Fruit fly (Drosophila melanogaster) whole organism, wandering third instar larva: ENCODE measurements around the gene Nct.

Experiments used
- Abd-B ChIP-seq: fragments of >200 bp; optimal IDR thresholded peaks from 2 replicates; lab custom pipeline; 2017; ENCODE audit warnings: missing biosample characterization, missing genetic modification characterization
- CG32264 ChIP-seq: fragments of 200-800 bp; sonication (Bioruptor generic); optimal IDR thresholded peaks from 2 replicates; lab custom pipeline; 2016; ENCODE audit warnings: missing biosample characterization, missing genetic modification characterization
- CG9705 ChIP-seq: fragments of 200-800 bp; sonication (Bioruptor generic); optimal IDR thresholded peaks from 2 replicates; lab custom pipeline; 2018; ENCODE audit warnings: missing biosample characterization, mild to moderate bottlenecking, missing genetic modification characterization
- CrebA ChIP-seq: fragments of 200-800 bp; sonication (Bioruptor generic); optimal IDR thresholded peaks from 2 replicates; lab custom pipeline; 2016; ENCODE audit warnings: missing biosample characterization, mild to moderate bottlenecking, missing genetic modification characterization, borderline replicate concordance
- Dfd ChIP-seq: fragments of >200 bp; optimal IDR thresholded peaks from 2 replicates; lab custom pipeline; 2017; ENCODE audit warnings: missing biosample characterization, missing genetic modification characterization
- Dif ChIP-seq: fragments of 200-275, 200-300 bp; sonication (Bioruptor generic); optimal IDR thresholded peaks from 2 replicates; lab custom pipeline; 2018; ENCODE audit warnings: missing biosample characterization, missing genetic modification characterization; ENCODE audit not compliant: partially characterized antibody
- GATAd ChIP-seq: sonication (Bioruptor generic); optimal IDR thresholded peaks from 2 replicates; lab custom pipeline; 2016; ENCODE audit warnings: missing biosample characterization, missing genetic modification characterization
- HLH106 ChIP-seq: fragments of 200-800 bp; optimal IDR thresholded peaks from 3 replicates; lab custom pipeline; 2019; ENCODE audit warnings: missing biosample characterization, mild to moderate bottlenecking, missing genetic modification characterization, moderate library complexity
- Hnf4 ChIP-seq: fragments of 200-800 bp; sonication (Bioruptor generic); optimal IDR thresholded peaks from 2 replicates; lab custom pipeline; 2016; ENCODE audit warnings: missing biosample characterization, mild to moderate bottlenecking, missing genetic modification characterization
- Hr78 ChIP-seq: fragments of >200 bp; optimal IDR thresholded peaks from 2 replicates; lab custom pipeline; 2017; ENCODE audit warnings: missing biosample characterization, missing genetic modification characterization
- Hr83 ChIP-seq: fragments of 200-300 bp; sonication (Bioruptor generic); optimal IDR thresholded peaks from 2 replicates; lab custom pipeline; 2016; ENCODE audit warnings: missing biosample characterization, mild to moderate bottlenecking, missing genetic modification characterization, moderate library complexity; ENCODE audit not compliant: poor library complexity, severe bottlenecking
- Jra ChIP-seq: sonication (Bioruptor generic); optimal IDR thresholded peaks from 2 replicates; lab custom pipeline; 2016; ENCODE audit warnings: missing biosample characterization, missing genetic modification characterization
- Mio ChIP-seq: sonication (Bioruptor generic); optimal IDR thresholded peaks from 2 replicates; lab custom pipeline; 2016; ENCODE audit warnings: missing biosample characterization, missing genetic modification characterization
- Myc ChIP-seq: fragments of >200 bp; optimal IDR thresholded peaks from 2 replicates; lab custom pipeline; 2017
- N ChIP-seq: fragments of >200 bp; optimal IDR thresholded peaks from 2 replicates; lab custom pipeline; 2018; ENCODE audit warnings: missing biosample characterization, missing external identifiers, missing genetic modification characterization
- OdsH ChIP-seq: fragments of 200-800 bp; sonication (Bioruptor generic); optimal IDR thresholded peaks from 2 replicates; lab custom pipeline; 2016; ENCODE audit warnings: missing biosample characterization, mild to moderate bottlenecking, missing genetic modification characterization
- Rel ChIP-seq, 2 experiments: fragments of 200-800 bp; sonication (Bioruptor generic) in 1 of 2; optimal IDR thresholded peaks; 2 replicates in 1 of 2; 3 replicates in 1 of 2; lab custom pipeline; 2016 to 2019; ENCODE audit warnings: mild to moderate bottlenecking in 2 of 2, missing biosample characterization in 2 of 2, missing genetic modification characterization in 2 of 2, moderate library complexity in 1 of 2
- Sp1 ChIP-seq: fragments of 200-800 bp; sonication (Bioruptor generic); optimal IDR thresholded peaks from 3 replicates; lab custom pipeline; 2019; ENCODE audit warnings: missing biosample characterization, mild to moderate bottlenecking, missing genetic modification characterization, moderate library complexity
- Vsx2 ChIP-seq: fragments of 200-300, 225-300 bp; sonication (Bioruptor generic); optimal IDR thresholded peaks from 2 replicates; lab custom pipeline; 2018; ENCODE audit warnings: missing biosample characterization, missing genetic modification characterization; ENCODE audit not compliant: partially characterized antibody
- br ChIP-seq: fragments of 200-800 bp; sonication (Bioruptor generic); optimal IDR thresholded peaks from 2 replicates; lab custom pipeline; 2016; ENCODE audit warnings: missing biosample characterization, missing genetic modification characterization
- brk ChIP-seq: fragments of 200-800 bp; sonication (Bioruptor generic); optimal IDR thresholded peaks from 2 replicates; lab custom pipeline; 2016; ENCODE audit warnings: missing biosample characterization, mild to moderate bottlenecking, missing genetic modification characterization
- dl ChIP-seq, 2 experiments: fragments of 175-275, 200-275 bp in 1 of 2; fragments of 200-275 bp in 1 of 2; sonication (Bioruptor generic); optimal IDR thresholded peaks; lab custom pipeline; 2018; ENCODE audit warnings: mild to moderate bottlenecking in 2 of 2, missing biosample characterization in 2 of 2, missing genetic modification characterization in 2 of 2, moderate library complexity in 2 of 2; ENCODE audit not compliant: partially characterized antibody in 2 of 2, insufficient read depth in 1 of 2
- dmrt93B ChIP-seq: fragments of 200-800 bp; sonication (Bioruptor generic); optimal IDR thresholded peaks from 2 replicates; lab custom pipeline; 2018; ENCODE audit warnings: missing biosample characterization, mild to moderate bottlenecking, missing genetic modification characterization
- dsf ChIP-seq: sonication (Bioruptor generic); optimal IDR thresholded peaks from 2 replicates; lab custom pipeline; 2016; ENCODE audit warnings: missing biosample characterization, missing genetic modification characterization, borderline replicate concordance
- ey ChIP-seq: fragments of 200-800 bp; sonication (Bioruptor generic); optimal IDR thresholded peaks from 2 replicates; lab custom pipeline; 2016; ENCODE audit warnings: missing biosample characterization, missing genetic modification characterization
- foxo ChIP-seq, 2 experiments: fragments of 200-800 bp; sonication (Bioruptor generic); optimal IDR thresholded peaks; 2 replicates in 1 of 2; 3 replicates in 1 of 2; lab custom pipeline; 2016 to 2017; ENCODE audit warnings: missing biosample characterization in 2 of 2, missing genetic modification characterization in 2 of 2
- fru ChIP-seq: fragments of 200-800 bp; sonication (Bioruptor generic); optimal IDR thresholded peaks from 3 replicates; lab custom pipeline; 2016; ENCODE audit warnings: missing biosample characterization, mild to moderate bottlenecking, missing genetic modification characterization
- h ChIP-seq: fragments of 200-800 bp; sonication (Bioruptor generic); optimal IDR thresholded peaks from 3 replicates; lab custom pipeline; 2016; ENCODE audit warnings: missing biosample characterization, mild to moderate bottlenecking, missing genetic modification characterization
- jim ChIP-seq: fragments of 175-275, 200-325 bp; sonication (Bioruptor generic); optimal IDR thresholded peaks from 2 replicates; lab custom pipeline; 2016; ENCODE audit warnings: missing biosample characterization, mild to moderate bottlenecking, missing genetic modification characterization
- lola ChIP-seq: fragments of >200 bp; optimal IDR thresholded peaks from 2 replicates; lab custom pipeline; 2017; ENCODE audit warnings: missing biosample characterization, missing genetic modification characterization
- pan ChIP-seq: fragments of >200 bp; optimal IDR thresholded peaks from 2 replicates; lab custom pipeline; 2017
- psq ChIP-seq: fragments of 200-800 bp; sonication (Bioruptor generic); optimal IDR thresholded peaks from 3 replicates; lab custom pipeline; 2017; ENCODE audit warnings: missing biosample characterization, mild to moderate bottlenecking, missing genetic modification characterization, moderate library complexity
- rgr ChIP-seq: fragments of 200-800 bp; sonication (Bioruptor generic); optimal IDR thresholded peaks from 3 replicates; lab custom pipeline; 2016; ENCODE audit warnings: missing biosample characterization, mild to moderate bottlenecking, missing genetic modification characterization
- sage ChIP-seq: fragments of 200-800 bp; sonication (Bioruptor generic); optimal IDR thresholded peaks from 2 replicates; lab custom pipeline; 2016; ENCODE audit warnings: missing biosample characterization, mild to moderate bottlenecking, missing genetic modification characterization
- sv ChIP-seq: fragments of 200-800 bp; sonication (Bioruptor generic); optimal IDR thresholded peaks from 3 replicates; lab custom pipeline; 2016; ENCODE audit warnings: missing biosample characterization, missing genetic modification characterization
- tai ChIP-seq: sonication (Bioruptor generic); optimal IDR thresholded peaks from 2 replicates; lab custom pipeline; 2016; ENCODE audit warnings: missing biosample characterization, missing genetic modification characterization
- usp ChIP-seq: fragments of >200 bp; optimal IDR thresholded peaks from 2 replicates; lab custom pipeline; 2017; ENCODE audit warnings: missing biosample characterization, missing genetic modification characterization
- woc ChIP-seq: sonication (Bioruptor generic); optimal IDR thresholded peaks from 2 replicates; lab custom pipeline; 2016; ENCODE audit warnings: missing biosample characterization, mild to moderate bottlenecking, missing genetic modification characterization

The Nct gene

DNA sequence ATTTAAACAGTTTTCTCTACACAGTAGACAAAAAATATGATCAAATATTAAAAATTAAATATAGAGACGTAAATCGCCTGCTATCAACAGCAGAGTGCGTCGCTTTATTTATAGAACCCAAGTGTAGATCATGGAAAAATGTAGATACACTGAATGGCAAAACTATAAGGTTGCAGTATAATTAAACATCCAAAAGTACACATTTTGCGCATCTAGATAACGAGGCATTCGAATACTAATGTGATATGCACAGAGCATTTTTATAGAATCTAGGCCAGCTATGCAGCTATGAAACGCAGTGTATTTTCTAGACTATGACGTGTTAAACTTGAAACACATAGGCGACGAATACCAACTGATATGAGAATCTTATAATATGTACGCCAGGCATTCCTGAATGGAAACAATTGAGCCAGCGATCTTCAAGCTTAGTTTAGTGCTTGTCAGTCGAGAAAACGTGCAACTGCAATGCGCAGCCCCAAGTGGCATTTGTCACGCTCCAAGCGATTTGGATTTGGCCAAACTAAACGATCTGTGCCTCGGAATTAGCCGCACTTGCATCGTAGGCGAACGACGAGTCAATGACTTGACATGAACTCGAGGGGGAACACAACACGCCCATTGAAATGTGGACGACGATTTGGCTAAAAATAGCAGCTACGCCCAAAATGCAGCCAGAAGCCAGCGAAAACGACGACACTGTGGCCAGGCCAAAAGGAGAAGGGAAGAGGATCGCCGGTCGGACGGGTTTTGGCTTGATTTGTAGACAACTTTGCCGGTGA lies 40.4 kb upstream of the Nct start:
- peak; percentile 74 for TF ChIP-seq brk
- TF ChIP-seq ey (GFP tag; lab: Kevin White, UChicago) = peak; percentile 96
- no peak for TF ChIP-seq Dif
- TF ChIP-seq fru (GFP tag; lab: Kevin White, UChicago) = peak; percentile 95
- peak; percentile 87 to 95 for TF ChIP-seq foxo (GFP tag; optimal IDR thresholded peaks at IDR 0.05; lab: Kevin White, UChicago)
- TF ChIP-seq Abd-B (GFP tag; lab: Kevin White, UChicago) = no peak
- no peak for TF ChIP-seq lola (GFP tag; lab: Kevin White, UChicago)
- peak; percentile 58 for TF ChIP-seq sage (GFP tag; lab: Kevin White, UChicago)
- TF ChIP-seq pan (lab: Kevin White, UChicago) = no peak
- peak; percentile 89 for TF ChIP-seq Sp1 (GFP tag; lab: Kevin White, UChicago)
- peak; percentile 91 for TF ChIP-seq HLH106 (tag; lab: Kevin White, UChicago)
- TF ChIP-seq Hr83 (GFP tag; lab: Kevin White, UChicago) = peak; percentile 58
- TF ChIP-seq br (GFP tag; lab: Kevin White, UChicago) = peak; percentile 94
- TF ChIP-seq h (GFP tag; lab: Kevin White, UChicago) = peak; percentile 97
- TF ChIP-seq dsf (GFP tag; lab: Kevin White, UChicago) = peak; percentile 61
- peak; percentile 91 for TF ChIP-seq tai (GFP tag; lab: Kevin White, UChicago)
- TF ChIP-seq Dfd = no peak
- TF ChIP-seq CG9705 (GFP tag; lab: Kevin White, UChicago) = peak; percentile 41
- peak; percentile 94 for TF ChIP-seq OdsH (GFP tag; lab: Kevin White, UChicago)
- peak; percentile 85 for TF ChIP-seq psq (GFP tag; lab: Kevin White, UChicago)
- no peak for TF ChIP-seq Myc (lab: Kevin White, UChicago)
- peak; percentile 66 for TF ChIP-seq Mio (GFP tag; lab: Kevin White, UChicago)
- TF ChIP-seq GATAd (GFP tag; lab: Kevin White, UChicago) = peak; percentile 78
- no peak for TF ChIP-seq dl (GFP tag; optimal IDR thresholded peaks at IDR 0.05; lab: Kevin White, UChicago; ENCODE audit: insufficient read depth in 1 of 2, partially characterized antibody in 2 of 2)
- TF ChIP-seq Jra (GFP tag; lab: Kevin White, UChicago) = peak; percentile 92
- peak; percentile 81 for TF ChIP-seq dmrt93B (GFP tag; lab: Kevin White, UChicago)
- no peak for TF ChIP-seq jim (GFP tag; lab: Kevin White, UChicago)
- no peak for TF ChIP-seq N (GFP tag; lab: Kevin White, UChicago)
- TF ChIP-seq Hnf4 = peak; percentile 94
- no peak for TF ChIP-seq CrebA (GFP tag; lab: Kevin White, UChicago)
- TF ChIP-seq Rel (GFP tag; optimal IDR thresholded peaks at IDR 0.05; lab: Kevin White, UChicago) = peak; percentile 4
- TF ChIP-seq Rel (tag; optimal IDR thresholded peaks at IDR 0.05; lab: Kevin White, UChicago) = peak; percentile 65
- peak; percentile 73 for TF ChIP-seq woc (GFP tag; lab: Kevin White, UChicago)
- TF ChIP-seq sv (GFP tag; lab: Kevin White, UChicago) = peak; percentile 88
- peak; percentile 83 for TF ChIP-seq CG32264
- no peak for TF ChIP-seq Vsx2 (GFP tag; lab: Kevin White, UChicago)
- TF ChIP-seq rgr (GFP tag; lab: Kevin White, UChicago) = peak; percentile 96
- TF ChIP-seq usp (GFP tag; lab: Kevin White, UChicago) = no peak
- no peak for TF ChIP-seq Hr78 (GFP tag; lab: Kevin White, UChicago)

dm6 chr3R:24812394-24812793 lies 39.0 kb upstream of the Nct start:
- TF ChIP-seq Myc (lab: Kevin White, UChicago) = no peak
- no peak for TF ChIP-seq Dif
- no peak for TF ChIP-seq dsf (GFP tag; lab: Kevin White, UChicago)
- TF ChIP-seq lola (GFP tag; lab: Kevin White, UChicago) = no peak
- TF ChIP-seq sv (GFP tag; lab: Kevin White, UChicago) = no peak
- no peak for TF ChIP-seq HLH106 (tag; lab: Kevin White, UChicago)
- TF ChIP-seq psq (GFP tag; lab: Kevin White, UChicago) = no peak
- no peak for TF ChIP-seq jim (GFP tag; lab: Kevin White, UChicago)
- no peak for TF ChIP-seq Mio (GFP tag; lab: Kevin White, UChicago)
- TF ChIP-seq Hr83 (GFP tag; lab: Kevin White, UChicago) = no peak
- TF ChIP-seq Abd-B (GFP tag; lab: Kevin White, UChicago) = no peak
- TF ChIP-seq GATAd (GFP tag; lab: Kevin White, UChicago) = no peak
- TF ChIP-seq, all 38 proteins: peak for 0
